Worm (Caenorhabditis elegans) whole organism, mixed stage, embryonic: ENCODE data around the gene Y57A10A.8.

Experiments used
- elt-1 ChIP-seq: sonication (generic microtip); optimal IDR thresholded peaks from 2 replicates; lab custom pipeline; 2017; ENCODE audit warnings: missing genetic modification characterization, mild to moderate bottlenecking, missing compliant biosample characterization, antibody characterized with exemption, moderate library complexity, borderline replicate concordance; ENCODE audit not compliant: insufficient read depth
- elt-3 ChIP-seq: fragments of 150-350 bp; optimal IDR thresholded peaks from 2 replicates; lab custom pipeline; 2014; ENCODE audit warnings: missing biosample characterization, missing genetic modification characterization
- nhr-237 ChIP-seq: fragments of 150-350 bp; optimal IDR thresholded peaks from 2 replicates; lab custom pipeline; 2014; ENCODE audit warnings: missing biosample characterization, missing genetic modification characterization
- nhr-28 ChIP-seq: fragments of 150-350 bp; optimal IDR thresholded peaks from 2 replicates; lab custom pipeline; 2014; ENCODE audit warnings: missing biosample characterization, missing genetic modification characterization
- snpc-4 ChIP-seq: fragments of 150-350 bp; optimal IDR thresholded peaks from 2 replicates; lab custom pipeline; 2014; ENCODE audit warnings: missing biosample characterization, missing genetic modification characterization
- unc-62 ChIP-seq: fragments of 150-350 bp; optimal IDR thresholded peaks from 2 replicates; lab custom pipeline; 2014; ENCODE audit warnings: missing biosample characterization, missing genetic modification reagents, missing genetic modification characterization
- zip-8 ChIP-seq: fragments of 150-350 bp; optimal IDR thresholded peaks from 2 replicates; lab custom pipeline; 2014; ENCODE audit warnings: missing biosample characterization, missing genetic modification characterization
- ztf-11 ChIP-seq: fragments of 150-350 bp; optimal IDR thresholded peaks from 2 replicates; lab custom pipeline; 2014; ENCODE audit warnings: missing biosample characterization, missing genetic modification characterization

DNA sequence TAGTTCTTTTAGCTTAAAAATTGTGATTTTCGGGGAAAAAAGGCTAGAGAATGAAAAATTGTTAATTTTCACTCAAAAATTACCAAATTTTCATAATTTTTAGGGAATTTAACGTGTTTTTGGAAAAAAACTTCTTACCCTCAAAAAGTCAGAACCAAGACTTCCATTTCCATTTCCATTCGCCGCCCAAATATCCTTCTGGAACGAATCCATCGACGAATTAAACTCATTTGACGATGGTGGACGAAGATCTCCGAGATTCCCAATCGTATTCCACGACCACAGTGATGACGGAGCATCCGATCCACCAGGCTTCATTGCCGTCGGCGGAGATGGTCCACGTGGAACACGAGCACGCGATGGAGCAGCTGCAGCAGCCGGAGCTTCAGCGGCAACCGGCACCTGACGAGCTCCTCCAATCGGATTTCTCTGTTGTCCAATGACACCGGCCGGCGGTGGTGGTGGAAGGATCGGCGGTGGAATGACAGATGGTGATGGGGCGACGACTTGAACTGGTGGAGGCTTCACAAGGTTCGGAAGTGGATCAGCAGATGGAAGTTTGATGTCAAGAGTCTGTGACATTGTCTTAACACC is 47.1 kb downstream of the Y57A10A.8 start:
- TF ChIP-seq snpc-4 (tag; lab: Kevin White, UChicago) (no peak), zip-8 (tag; lab: Kevin White, UChicago) (no peak), ztf-11 (tag; lab: Kevin White, UChicago) (no peak), elt-1 (tag; lab: Kevin White, UChicago) (no peak), unc-62 (no peak), elt-3 (tag; lab: Kevin White, UChicago) (no peak), nhr-28 (tag; lab: Kevin White, UChicago) (no peak), nhr-237 (tag; lab: Kevin White, UChicago) (no peak)
